Fruit fly (Drosophila melanogaster): ENCODE results near the gene up.

DNA sequence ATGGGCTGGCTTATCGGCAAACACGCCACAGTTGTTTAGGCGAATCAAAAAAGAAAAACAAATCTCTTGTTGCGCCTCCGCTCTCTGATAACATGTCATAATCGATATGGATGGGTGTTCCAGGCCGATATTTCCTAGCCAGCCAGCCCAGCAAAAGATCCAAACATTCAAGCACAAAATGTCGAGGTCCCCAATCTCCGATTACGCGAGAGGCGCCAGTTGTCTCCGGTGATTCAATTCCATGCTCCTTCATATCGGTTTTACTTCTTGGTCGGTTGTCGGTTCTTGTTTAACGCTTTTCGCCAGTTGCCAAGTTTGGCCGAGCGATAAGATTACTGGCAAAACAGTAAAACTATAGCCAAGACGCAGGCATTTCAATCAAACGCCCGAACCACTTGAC, 43.8 kb upstream of the up start:
- TF ChIP-seq Clk (GFP tag; optimal IDR thresholded peaks at IDR 0.05), result no peak
- no peak for TF ChIP-seq toe (GFP tag; optimal IDR thresholded peaks at IDR 0.05)
- TF ChIP-seq cnc (optimal IDR thresholded peaks at IDR 0.05), result no peak
- TF ChIP-seq CG7045 (GFP tag; optimal IDR thresholded peaks at IDR 0.05), result no peak
- TF ChIP-seq ovo (GFP tag; optimal IDR thresholded peaks at IDR 0.05), result no peak
- TF ChIP-seq CG1620 (GFP tag; optimal IDR thresholded peaks at IDR 0.05), result no peak
- TF ChIP-seq CG11617 (GFP tag; optimal IDR thresholded peaks at IDR 0.05), result no peak
- no peak for TF ChIP-seq tj (GFP tag; optimal IDR thresholded peaks at IDR 0.05)
- no peak for TF ChIP-seq Hr96 (GFP tag; optimal IDR thresholded peaks at IDR 0.05)
- TF ChIP-seq kay (GFP tag; ENCODE audit: borderline replicate concordance), result no peak
- TF ChIP-seq pad (GFP tag; optimal IDR thresholded peaks at IDR 0.05), result no peak
- no peak for TF ChIP-seq CG12768 (GFP tag; optimal IDR thresholded peaks at IDR 0.05)
- TF ChIP-seq bab1 (GFP tag; optimal IDR thresholded peaks at IDR 0.05), result no peak

Measured in whole organism, adult.